Worm (Caenorhabditis elegans) whole organism, L1 larva: ENCODE data around the gene str-209.

Source experiments
- F16B12.6 ChIP-seq: fragments of 150-350 bp; optimal IDR thresholded peaks from 2 replicates; lab custom pipeline; 2014; ENCODE audit warnings: missing biosample characterization, missing genetic modification characterization
- egl-27 ChIP-seq, 2 experiments: fragments of 150-350 bp in 1 of 2; sonication (generic microtip); optimal IDR thresholded peaks; 3 replicates each; lab custom pipeline; 2017 to 2018; ENCODE audit warnings: missing biosample characterization in 2 of 2, missing genetic modification characterization in 2 of 2, missing genetic modification reagents in 2 of 2
- fos-1 ChIP-seq: fragments of 150-350 bp; optimal IDR thresholded peaks from 2 replicates; lab custom pipeline; 2014; ENCODE audit warnings: missing biosample characterization, missing genetic modification characterization
- irx-1 ChIP-seq: sonication (generic microtip); optimal IDR thresholded peaks from 2 replicates; lab custom pipeline; 2016; ENCODE audit warnings: missing genetic modification characterization, missing compliant biosample characterization
- lin-15B ChIP-seq: fragments of 150-350 bp; sonication (generic microtip); optimal IDR thresholded peaks from 3 replicates; lab custom pipeline; 2014; ENCODE audit warnings: missing biosample characterization, missing genetic modification characterization
- mdl-1 ChIP-seq, 2 experiments: fragments of 150-350 bp; optimal IDR thresholded peaks; 2 replicates each; lab custom pipeline; 2014 to 2017; ENCODE audit warnings: missing biosample characterization in 2 of 2, missing genetic modification characterization in 2 of 2, inconsistent platforms in 1 of 2
- nhr-11 ChIP-seq: fragments of 150-350 bp; optimal IDR thresholded peaks from 2 replicates; lab custom pipeline; 2014; ENCODE audit warnings: missing biosample characterization, missing genetic modification characterization
- nhr-12 ChIP-seq: sonication (generic microtip); optimal IDR thresholded peaks from 2 replicates; lab custom pipeline; 2017; ENCODE audit warnings: missing biosample characterization, missing genetic modification characterization
- nhr-237 ChIP-seq: fragments of 150-350 bp; optimal IDR thresholded peaks from 2 replicates; lab custom pipeline; 2014; ENCODE audit warnings: missing biosample characterization, missing genetic modification characterization
- nhr-28 ChIP-seq: fragments of 150-350 bp; optimal IDR thresholded peaks from 2 replicates; lab custom pipeline; 2014; ENCODE audit warnings: missing biosample characterization, missing genetic modification characterization
- tbx-2 ChIP-seq: sonication (generic microtip); optimal IDR thresholded peaks from 2 replicates; lab custom pipeline; 2016; ENCODE audit warnings: missing genetic modification characterization, missing compliant biosample characterization
- unc-62 ChIP-seq: fragments of 150-350 bp; optimal IDR thresholded peaks from 2 replicates; lab custom pipeline; 2014; ENCODE audit warnings: missing biosample characterization, missing genetic modification reagents, missing genetic modification characterization
- ztf-11 ChIP-seq, 2 experiments: sonication (generic microtip); optimal IDR thresholded peaks; 2 replicates each; lab custom pipeline; 2016 to 2017; ENCODE audit warnings: missing genetic modification characterization in 2 of 2, missing biosample characterization in 1 of 2, missing compliant biosample characterization in 1 of 2

ce11 chrV:4908591-4908990 lies 40.1 kb upstream of the str-209 start, which contains the start of gene ugt-13:
- TF ChIP-seq unc-62 (GFP tag; lab: Kevin White, UChicago) (no peak), nhr-28 (peak; percentile 23), mdl-1 (tag; optimal IDR thresholded peaks at IDR 0.05; lab: Kevin White, UChicago) (no peak), nhr-237 (tag; lab: Kevin White, UChicago) (no peak), tbx-2 (tag; lab: Kevin White, UChicago) (peak; percentile 67), irx-1 (tag; lab: Kevin White, UChicago) (no peak), nhr-12 (tag; lab: Kevin White, UChicago) (no peak), F16B12.6 (tag; lab: Kevin White, UChicago) (no peak), ztf-11 (tag; optimal IDR thresholded peaks at IDR 0.05; lab: Kevin White, UChicago) (no peak), fos-1 (no peak), egl-27 (tag; optimal IDR thresholded peaks at IDR 0.05; lab: Kevin White, UChicago) (no peak), lin-15B (tag; lab: Kevin White, UChicago) (no peak), nhr-11 (no peak)
